Fruit fly (Drosophila melanogaster) whole organism, prepupa: Measurements from ENCODE around the gene dgt2.
A peak's percentile ranks its signal among the peaks of the same experiment; 100 is the strongest.

Experiments used
- Blimp-1 ChIP-seq: fragments of 200-800 bp; sonication (Bioruptor generic); optimal IDR thresholded peaks from 3 replicates; lab custom pipeline; 2017; ENCODE audit warnings: missing biosample characterization, missing genetic modification characterization, mild to moderate bottlenecking, moderate library complexity, missing genetic modification reagents
- CG10669 ChIP-seq: fragments of 200-800 bp; sonication (Bioruptor generic); optimal IDR thresholded peaks from 3 replicates; lab custom pipeline; 2018; ENCODE audit warnings: missing biosample characterization, mild to moderate bottlenecking, missing genetic modification characterization, moderate library complexity
- CG11902 ChIP-seq: fragments of 200-800 bp; sonication (Bioruptor generic); optimal IDR thresholded peaks from 3 replicates; lab custom pipeline; 2016; ENCODE audit warnings: missing biosample characterization, missing genetic modification characterization
- CG15336 ChIP-seq: fragments of 200-800 bp; sonication (Bioruptor generic); IDR thresholded peaks from 2 replicates; pipeline ENCODE4 v1.3.6; 2022; ENCODE audit warnings: missing biosample characterization, missing genetic modification characterization
- CG16779 ChIP-seq: fragments of 200-800 bp; sonication (Bioruptor generic); optimal IDR thresholded peaks from 3 replicates; lab custom pipeline; 2017; ENCODE audit warnings: missing biosample characterization, mild to moderate bottlenecking, missing genetic modification characterization
- CG31627 ChIP-seq: fragments of 200-800 bp; sonication (Bioruptor generic); optimal IDR thresholded peaks from 3 replicates; lab custom pipeline; 2016; ENCODE audit warnings: missing biosample characterization, missing genetic modification characterization
- CG32006 ChIP-seq: fragments of 200-800 bp; sonication (Bioruptor generic); optimal IDR thresholded peaks from 3 replicates; lab custom pipeline; 2017; ENCODE audit warnings: missing biosample characterization, mild to moderate bottlenecking, missing genetic modification characterization
- CG3919 ChIP-seq: fragments of 200-800 bp; sonication (Bioruptor generic); optimal IDR thresholded peaks from 3 replicates; lab custom pipeline; 2016; ENCODE audit warnings: missing biosample characterization, missing genetic modification characterization
- CG6163 ChIP-seq: fragments of 200-800 bp; sonication (Bioruptor generic); IDR thresholded peaks from 3 replicates; pipeline ENCODE4 v1.3.6; 2022; ENCODE audit warnings: missing biosample characterization, missing genetic modification characterization
- CG6276 ChIP-seq: fragments of 200-800 bp; sonication (Bioruptor generic); optimal IDR thresholded peaks from 2 replicates; lab custom pipeline; 2017; ENCODE audit warnings: missing biosample characterization, mild to moderate bottlenecking, missing genetic modification characterization
- CG6792 ChIP-seq: fragments of 200-800 bp; sonication (Bioruptor generic); optimal IDR thresholded peaks from 3 replicates; lab custom pipeline; 2016; ENCODE audit warnings: missing biosample characterization, missing genetic modification characterization
- CG6808 ChIP-seq: fragments of 200-800 bp; sonication (Bioruptor generic); optimal IDR thresholded peaks from 3 replicates; lab custom pipeline; 2017; ENCODE audit warnings: missing biosample characterization, missing genetic modification characterization, mild to moderate bottlenecking, moderate library complexity, missing genetic modification reagents
- CG7368 ChIP-seq: fragments of 200-800 bp; sonication (Bioruptor generic); optimal IDR thresholded peaks from 3 replicates; lab custom pipeline; 2016; ENCODE audit warnings: missing biosample characterization, missing genetic modification characterization
- CG8119 ChIP-seq: fragments of 200-800 bp; sonication (Bioruptor generic); IDR thresholded peaks from 3 replicates; pipeline ENCODE4 v1.3.6; 2022; ENCODE audit warnings: missing biosample characterization, missing genetic modification characterization
- CG8319 ChIP-seq: fragments of 200-800 bp; sonication (Bioruptor generic); optimal IDR thresholded peaks from 3 replicates; lab custom pipeline; 2016; ENCODE audit warnings: missing biosample characterization, missing genetic modification characterization
- CG8632 ChIP-seq: fragments of 200-800 bp; sonication (Bioruptor generic); optimal IDR thresholded peaks from 3 replicates; lab custom pipeline; 2016; ENCODE audit warnings: missing biosample characterization, missing genetic modification characterization
- CG9139 ChIP-seq: fragments of 200-800 bp; sonication (Bioruptor generic); optimal IDR thresholded peaks from 3 replicates; lab custom pipeline; 2017; ENCODE audit warnings: missing biosample characterization, mild to moderate bottlenecking, missing genetic modification characterization
- Eip75B ChIP-seq: fragments of 200-800 bp; sonication (Bioruptor generic); optimal IDR thresholded peaks from 3 replicates; lab custom pipeline; 2016; ENCODE audit warnings: missing biosample characterization, missing genetic modification characterization
- Eip78C ChIP-seq: fragments of 200-800 bp; sonication (Bioruptor generic); peaks from one replicate; lab custom pipeline; 2016; ENCODE audit warnings: missing biosample characterization, missing genetic modification characterization
- Eip93F ChIP-seq: fragments of 200-800 bp; sonication (Bioruptor generic); optimal IDR thresholded peaks from 2 replicates; lab custom pipeline; 2016; ENCODE audit warnings: missing biosample characterization, mild to moderate bottlenecking, missing genetic modification characterization
- Ets21C ChIP-seq: fragments of 200-800 bp; sonication (Bioruptor generic); optimal IDR thresholded peaks from 3 replicates; lab custom pipeline; 2016; ENCODE audit warnings: missing biosample characterization, missing genetic modification characterization
- Ets96B ChIP-seq: fragments of 200-800 bp; optimal IDR thresholded peaks from 2 replicates; lab custom pipeline; 2019; ENCODE audit warnings: missing biosample characterization, mild to moderate bottlenecking, missing genetic modification characterization, moderate library complexity
- Gug ChIP-seq: fragments of 200-800 bp; sonication (Bioruptor generic); IDR thresholded peaks from 2 replicates; pipeline ENCODE4 v1.3.6; 2022; ENCODE audit warnings: missing biosample characterization, missing genetic modification characterization
- Hr38 ChIP-seq: sonication (Bioruptor generic); optimal IDR thresholded peaks from 2 replicates; lab custom pipeline; 2016; ENCODE audit warnings: missing biosample characterization, missing genetic modification characterization
- Hr39 ChIP-seq: fragments of 200-800 bp; sonication (Bioruptor generic); optimal IDR thresholded peaks from 2 replicates; lab custom pipeline; 2016; ENCODE audit warnings: missing biosample characterization, missing genetic modification characterization
- Hr4 ChIP-seq: fragments of 200-800 bp; sonication (Bioruptor generic); optimal IDR thresholded peaks from 3 replicates; lab custom pipeline; 2016; ENCODE audit warnings: missing biosample characterization, missing genetic modification characterization
- Lpt ChIP-seq: fragments of 200-800 bp; sonication (Bioruptor generic); optimal IDR thresholded peaks from 3 replicates; lab custom pipeline; 2016; ENCODE audit warnings: missing biosample characterization, missing genetic modification characterization
- OdsH ChIP-seq: fragments of 200-800 bp; sonication (Bioruptor generic); optimal IDR thresholded peaks from 3 replicates; lab custom pipeline; 2016; ENCODE audit warnings: missing biosample characterization, missing genetic modification characterization
- Sox14 ChIP-seq: fragments of 200-800 bp; sonication (Bioruptor generic); optimal IDR thresholded peaks from 3 replicates; lab custom pipeline; 2016; ENCODE audit warnings: missing biosample characterization, missing genetic modification characterization
- Sox15 ChIP-seq: fragments of 200-800 bp; sonication (Bioruptor generic); optimal IDR thresholded peaks from 3 replicates; lab custom pipeline; 2016; ENCODE audit warnings: missing biosample characterization, missing genetic modification characterization
- achi ChIP-seq: fragments of 200-800 bp; sonication (Bioruptor generic); optimal IDR thresholded peaks from 3 replicates; lab custom pipeline; 2016; ENCODE audit warnings: missing biosample characterization, missing genetic modification characterization
- acj6 ChIP-seq: fragments of 200-800 bp; sonication (Bioruptor generic); optimal IDR thresholded peaks from 3 replicates; lab custom pipeline; 2016; ENCODE audit warnings: missing biosample characterization, missing genetic modification characterization
- cyc ChIP-seq: fragments of 200-800 bp; sonication (Bioruptor generic); optimal IDR thresholded peaks from 3 replicates; lab custom pipeline; 2016; ENCODE audit warnings: missing biosample characterization, missing genetic modification characterization
- dac ChIP-seq: fragments of 200-800 bp; sonication (Bioruptor generic); optimal IDR thresholded peaks from 2 replicates; lab custom pipeline; 2017; ENCODE audit warnings: missing biosample characterization, mild to moderate bottlenecking, missing genetic modification characterization
- eg ChIP-seq: fragments of 200-800 bp; sonication (Bioruptor generic); IDR thresholded peaks from 3 replicates; pipeline ENCODE4 v1.3.6; 2022; ENCODE audit warnings: missing biosample characterization, missing genetic modification characterization
- esn ChIP-seq: fragments of 200-800 bp; sonication (Bioruptor generic); optimal IDR thresholded peaks from 2 replicates; lab custom pipeline; 2016; ENCODE audit warnings: missing biosample characterization, mild to moderate bottlenecking, missing genetic modification characterization, moderate library complexity
- fkh ChIP-seq: fragments of 200-800 bp; sonication (Bioruptor generic); optimal IDR thresholded peaks from 3 replicates; lab custom pipeline; 2017; ENCODE audit warnings: missing biosample characterization, mild to moderate bottlenecking, missing genetic modification characterization, moderate library complexity
- lz ChIP-seq: fragments of 200-800 bp; sonication (Bioruptor generic); optimal IDR thresholded peaks from 3 replicates; lab custom pipeline; 2016; ENCODE audit warnings: missing biosample characterization, missing genetic modification characterization
- pdm3 ChIP-seq: fragments of 200-800 bp; sonication (Bioruptor generic); optimal IDR thresholded peaks from 3 replicates; lab custom pipeline; 2016; ENCODE audit warnings: missing biosample characterization, missing genetic modification characterization
- spab ChIP-seq: fragments of 200-800 bp; sonication (Bioruptor generic); optimal IDR thresholded peaks from 2 replicates; lab custom pipeline; 2017; ENCODE audit warnings: missing biosample characterization, mild to moderate bottlenecking, missing genetic modification characterization, missing genetic modification reagents
- topi ChIP-seq: fragments of 200-800 bp; sonication (Bioruptor generic); optimal IDR thresholded peaks from 3 replicates; lab custom pipeline; 2016; ENCODE audit warnings: missing biosample characterization, missing genetic modification characterization

Gene dgt2

DNA sequence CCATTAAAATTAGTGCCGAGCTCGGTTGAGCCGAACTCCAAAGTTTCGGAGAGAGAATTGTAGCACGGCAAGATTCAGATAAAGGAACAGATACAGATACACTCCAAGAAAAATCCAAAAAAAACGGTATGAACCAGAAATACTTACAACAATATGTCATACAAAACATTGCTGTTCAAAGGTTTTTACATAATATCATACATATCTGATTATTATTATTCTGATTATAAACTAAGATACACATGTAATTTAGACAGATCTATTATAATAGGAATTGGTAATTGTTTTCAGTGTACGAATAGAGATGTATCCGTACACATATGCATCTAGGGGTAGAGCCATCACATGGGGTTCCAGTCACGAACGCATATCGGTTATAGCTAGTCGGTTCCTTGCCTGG lies 9.7 kb upstream of the dgt2 start:
- TF ChIP-seq acj6 (GFP tag; lab: Kevin White, UChicago) (peak; percentile 0), CG32006 (GFP tag; lab: Kevin White, UChicago) (peak; percentile 20), CG10669 (GFP tag; lab: Kevin White, UChicago) (no peak)
- TF ChIP-seq, all 60 proteins: peak for 2

DNA sequence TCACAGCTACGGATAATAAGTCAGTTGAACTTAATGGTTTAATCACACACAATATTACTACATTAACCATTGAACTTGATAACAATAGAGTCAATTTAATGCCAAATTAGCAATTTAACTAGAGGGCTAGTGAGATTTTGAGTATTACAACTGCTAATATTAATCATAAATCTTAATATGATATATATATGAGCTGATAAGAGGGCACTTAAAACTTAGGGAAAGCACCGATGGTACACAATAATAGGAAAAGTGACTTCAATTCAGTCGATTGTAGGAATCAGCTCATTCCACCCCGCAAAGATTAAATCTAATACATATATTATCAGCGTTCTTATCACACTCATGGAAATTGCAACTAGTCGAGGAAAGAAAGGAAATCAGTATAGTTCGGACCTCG lies 8.5 kb upstream of the dgt2 start, which contains the start of gene CG16965:
Gene CG16965, plus strand, starts transcription at position 382 of the 400 bp plus-strand sequence.
- TF ChIP-seq CG8632 (GFP tag; lab: Kevin White, UChicago) (no peak), CG8119 (GFP tag; lab: Robert Waterston, UW) (no peak), CG6808 (GFP tag; lab: Kevin White, UChicago) (no peak), Eip78C (GFP tag; lab: Kevin White, UChicago) (peak; percentile 52), spab (GFP tag; lab: Kevin White, UChicago) (no peak), achi (GFP tag; lab: Kevin White, UChicago) (no peak), CG15336 (no peak)

DNA sequence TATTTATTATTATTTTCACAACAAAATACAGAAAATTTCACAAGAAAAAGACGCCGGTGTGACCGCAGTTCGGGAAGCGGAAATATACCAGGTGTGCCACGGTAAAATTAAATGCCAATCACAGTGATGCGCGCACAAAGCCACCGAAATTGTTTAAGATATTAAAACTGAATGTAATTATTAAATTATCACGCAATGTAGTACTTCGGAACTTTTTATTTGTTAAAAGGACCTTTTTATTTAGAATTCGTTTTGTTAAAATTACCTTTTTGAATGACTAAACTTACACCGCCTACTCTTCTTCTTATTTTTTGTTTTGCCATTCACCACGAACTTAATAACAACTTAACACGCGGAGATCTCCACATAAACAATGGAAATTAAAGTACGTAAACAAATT lies 1.8 kb upstream of the dgt2 start, which contains the start of the genes CG6686 and CG34163:
Gene CG6686, minus strand, starts transcription at position 95 of the 400 bp plus-strand sequence.
Gene CG34163, plus strand, starts transcription at position 326 of the 400 bp plus-strand sequence.
- TF ChIP-seq esn (peak; percentile 69), CG6792 (GFP tag; lab: Kevin White, UChicago) (peak; percentile 51), CG3919 (GFP tag; lab: Kevin White, UChicago) (no peak), Hr39 (GFP tag; lab: Kevin White, UChicago) (no peak), Lpt (GFP tag; lab: Kevin White, UChicago) (no peak), Blimp-1 (GFP tag; lab: Kevin White, UChicago) (no peak), Hr38 (GFP tag; lab: Kevin White, UChicago) (no peak), CG6276 (GFP tag; lab: Kevin White, UChicago) (no peak), OdsH (GFP tag; lab: Kevin White, UChicago) (no peak), topi (GFP tag; lab: Kevin White, UChicago) (no peak), Eip93F (no peak), Gug (GFP tag; lab: Robert Waterston, UW) (no peak), spab (GFP tag; lab: Kevin White, UChicago) (no peak), CG9139 (GFP tag; lab: Kevin White, UChicago) (no peak), CG15336 (peak; percentile 20; the same call in 1 of the 2 replicates), Eip75B (GFP tag; lab: Kevin White, UChicago) (no peak), acj6 (GFP tag; lab: Kevin White, UChicago) (no peak), CG8319 (GFP tag; lab: Kevin White, UChicago) (no peak), fkh (GFP tag; lab: Kevin White, UChicago) (no peak), achi (GFP tag; lab: Kevin White, UChicago) (no peak), eg (GFP tag; lab: Robert Waterston, UW) (no peak), Sox14 (GFP tag; lab: Kevin White, UChicago) (peak; percentile 79), dac (GFP tag; lab: Kevin White, UChicago) (no peak), CG10669 (GFP tag; lab: Kevin White, UChicago) (no peak), pdm3 (GFP tag; lab: Kevin White, UChicago) (no peak), Ets96B (no peak), CG6808 (GFP tag; lab: Kevin White, UChicago) (no peak), Sox15 (GFP tag; lab: Kevin White, UChicago) (peak; percentile 14), Eip78C (GFP tag; lab: Kevin White, UChicago) (peak; percentile 69), CG11902 (no peak), CG31627 (peak; percentile 46), cyc (GFP tag; lab: Kevin White, UChicago) (peak; percentile 46), CG7368 (no peak), CG6163 (GFP tag; lab: Robert Waterston, UW) (0 out of 3 replicates have a peak, but pooled peaks have one; percentile 19), CG16779 (tag; lab: Kevin White, UChicago) (no peak), Ets21C (peak; percentile 43), Hr4 (GFP tag; lab: Kevin White, UChicago) (no peak), lz (GFP tag; lab: Kevin White, UChicago) (peak; percentile 55), CG8119 (GFP tag; lab: Robert Waterston, UW) (no peak; the same call in 2 of the 3 replicates)
